Fruit fly (Drosophila melanogaster): Measurements from ENCODE around the gene CG11360.
A peak's percentile ranks its signal among the peaks of the same experiment; 100 is the strongest.

CG11360 gene

dm6 chr4:721774-722173, 50.8 kb downstream of the CG11360 start (continued):
- TF ChIP-seq Bdp1 (GFP tag; optimal IDR thresholded peaks at IDR 0.05) = no peak
- TF ChIP-seq nom (GFP tag; optimal IDR thresholded peaks at IDR 0.05) = no peak
- TF ChIP-seq unpg (GFP tag; optimal IDR thresholded peaks at IDR 0.05) = no peak
- no peak for TF ChIP-seq Gug (GFP tag; IDR thresholded peaks at IDR 0.05)
- TF ChIP-seq CG14710 (tag; optimal IDR thresholded peaks at IDR 0.05) = peak; percentile 27
- TF ChIP-seq Sox102F (GFP tag; optimal IDR thresholded peaks at IDR 0.05) = no peak
- TF ChIP-seq dmrt99B (tag; optimal IDR thresholded peaks at IDR 0.05) = no peak
- TF ChIP-seq CG1529 (GFP tag; optimal IDR thresholded peaks at IDR 0.05) = no peak
- no peak for TF ChIP-seq CG1024 (GFP tag; IDR thresholded peaks at IDR 0.05)
- no peak for TF ChIP-seq CG14667 (GFP tag; IDR thresholded peaks at IDR 0.05)
- no peak for TF ChIP-seq CG31365 (tag; optimal IDR thresholded peaks at IDR 0.05)
- no peak for TF ChIP-seq CG5245 (GFP tag; optimal IDR thresholded peaks at IDR 0.05)
- TF ChIP-seq BtbVII (GFP tag; optimal IDR thresholded peaks at IDR 0.05) = no peak
- no peak for TF ChIP-seq ewg (GFP tag; optimal IDR thresholded peaks at IDR 0.05)
- TF ChIP-seq Hsf (GFP tag; optimal IDR thresholded peaks at IDR 0.05) = no peak
- TF ChIP-seq Aef1 (GFP tag; IDR thresholded peaks at IDR 0.05) = no peak
- TF ChIP-seq gsb (GFP tag; IDR thresholded peaks at IDR 0.05) = no peak
- TF ChIP-seq ap (GFP tag; IDR thresholded peaks at IDR 0.05) = no peak
- no peak for TF ChIP-seq CG6765 (GFP tag; optimal IDR thresholded peaks at IDR 0.05)
- no peak for TF ChIP-seq Hand (GFP tag; optimal IDR thresholded peaks at IDR 0.05)
- TF ChIP-seq fd64A (GFP tag; optimal IDR thresholded peaks at IDR 0.05) = no peak
- TF ChIP-seq nerfin-2 (GFP tag; IDR thresholded peaks at IDR 0.05; ENCODE audit: partially characterized antibody) = no peak
- TF ChIP-seq BEAF-32 (GFP tag; optimal IDR thresholded peaks at IDR 0.05) = peak; percentile 6
- TF ChIP-seq Deaf1 (tag; optimal IDR thresholded peaks at IDR 0.05) = no peak
- peak; percentile 63 for TF ChIP-seq CG15514 (GFP tag; optimal IDR thresholded peaks at IDR 0.05)
- no peak for TF ChIP-seq Dll (GFP tag; IDR thresholded peaks at IDR 0.05; ENCODE audit: partially characterized antibody)
- TF ChIP-seq CG16813 (GFP tag; IDR thresholded peaks at IDR 0.05; ENCODE audit: partially characterized antibody) = peak; percentile 34; the same call in 2 of the 3 replicates
- TF ChIP-seq Opbp (GFP tag; IDR thresholded peaks at IDR 0.05; ENCODE audit: partially characterized antibody) = no peak
- TF ChIP-seq CG2712 (tag; optimal IDR thresholded peaks at IDR 0.05) = no peak
- no peak for TF ChIP-seq dm (GFP tag; optimal IDR thresholded peaks at IDR 0.05)
- no peak for TF ChIP-seq CG31224 (GFP tag; IDR thresholded peaks at IDR 0.05)
- no peak for TF ChIP-seq CG13123 (GFP tag; optimal IDR thresholded peaks at IDR 0.05)
- no peak for TF ChIP-seq ci (GFP tag; IDR thresholded peaks at IDR 0.05)
- TF ChIP-seq Meics (GFP tag; optimal IDR thresholded peaks at IDR 0.05) = no peak
- no peak for TF ChIP-seq Fer2 (tag; optimal IDR thresholded peaks at IDR 0.05)
- TF ChIP-seq CG4360 (GFP tag; IDR thresholded peaks at IDR 0.05) = no peak
- no peak for TF ChIP-seq Rx (GFP tag; IDR thresholded peaks at IDR 0.05)
- TF ChIP-seq CoRest (tag; optimal IDR thresholded peaks at IDR 0.05) = no peak
- TF ChIP-seq Bgb (GFP tag; IDR thresholded peaks at IDR 0.05; ENCODE audit: partially characterized antibody) = peak; percentile 34; the same call in 1 of the 2 replicates
- TF ChIP-seq CG17568 (GFP tag; optimal IDR thresholded peaks at IDR 0.05) = no peak
- peak; percentile 13 for TF ChIP-seq trem (tag; optimal IDR thresholded peaks at IDR 0.05)
- TF ChIP-seq CG6175 (GFP tag; IDR thresholded peaks at IDR 0.05) = no peak
- TF ChIP-seq CG6689 (GFP tag; IDR thresholded peaks at IDR 0.05) = no peak
- no peak for TF ChIP-seq wek (GFP tag; optimal IDR thresholded peaks at IDR 0.05)
- no peak for TF ChIP-seq cad (GFP tag; optimal IDR thresholded peaks at IDR 0.05)
- no peak for TF ChIP-seq ken (GFP tag; IDR thresholded peaks at IDR 0.05)
- TF ChIP-seq sob (GFP tag; IDR thresholded peaks at IDR 0.05) = no peak
- no peak for TF ChIP-seq E2f2 (GFP tag; IDR thresholded peaks at IDR 0.05)
- no peak for TF ChIP-seq CG18476 (GFP tag; optimal IDR thresholded peaks at IDR 0.05)
- TF ChIP-seq NC2β (GFP tag; optimal IDR thresholded peaks at IDR 0.05) = no peak
- TF ChIP-seq CG13624 (GFP tag; optimal IDR thresholded peaks at IDR 0.05) = no peak
- no peak for TF ChIP-seq en (GFP tag; optimal IDR thresholded peaks at IDR 0.05)
